Fruit fly (Drosophila melanogaster) whole organism, adult: ENCODE data around the gene pyd.

Source experiments
- CG11617 ChIP-seq: fragments of 200-800 bp; sonication (Bioruptor generic); optimal IDR thresholded peaks from 2 replicates; lab custom pipeline; 2017; ENCODE audit warnings: mild to moderate bottlenecking, missing biosample characterization, missing genetic modification reagents, missing genetic modification characterization
- CG14711 ChIP-seq: fragments of 200-800 bp; sonication (Bioruptor generic); optimal IDR thresholded peaks from 2 replicates; lab custom pipeline; 2018; ENCODE audit warnings: missing biosample characterization, mild to moderate bottlenecking, missing genetic modification characterization, moderate library complexity
- CG1620 ChIP-seq: fragments of 200-800 bp; sonication (Bioruptor generic); optimal IDR thresholded peaks from 2 replicates; lab custom pipeline; 2016; ENCODE audit warnings: missing biosample characterization, missing genetic modification characterization
- cnc ChIP-seq, 2 experiments: fragments of >200 bp; optimal IDR thresholded peaks; 2 replicates each; lab custom pipeline; 2017
- kay ChIP-seq: fragments of 200-800 bp; sonication (Bioruptor generic); peaks from one replicate; lab custom pipeline; 2016; ENCODE audit warnings: missing biosample characterization, missing genetic modification characterization, borderline replicate concordance
- ovo ChIP-seq: fragments of 200-800 bp; sonication (Bioruptor generic); optimal IDR thresholded peaks from 2 replicates; lab custom pipeline; 2016; ENCODE audit warnings: missing biosample characterization, missing genetic modification characterization
- pad ChIP-seq: fragments of 200-800 bp; sonication (Bioruptor generic); optimal IDR thresholded peaks from 3 replicates; lab custom pipeline; 2017; ENCODE audit warnings: missing biosample characterization, missing genetic modification characterization, mild to moderate bottlenecking, moderate library complexity, missing genetic modification reagents
- tj ChIP-seq: fragments of 200-800 bp; sonication (Bioruptor generic); optimal IDR thresholded peaks from 3 replicates; lab custom pipeline; 2017; ENCODE audit warnings: missing biosample characterization, mild to moderate bottlenecking, missing genetic modification characterization, moderate library complexity
- toe ChIP-seq: fragments of 200-800 bp; sonication (Bioruptor generic); optimal IDR thresholded peaks from 2 replicates; lab custom pipeline; 2016; ENCODE audit warnings: missing biosample characterization, missing genetic modification characterization

DNA sequence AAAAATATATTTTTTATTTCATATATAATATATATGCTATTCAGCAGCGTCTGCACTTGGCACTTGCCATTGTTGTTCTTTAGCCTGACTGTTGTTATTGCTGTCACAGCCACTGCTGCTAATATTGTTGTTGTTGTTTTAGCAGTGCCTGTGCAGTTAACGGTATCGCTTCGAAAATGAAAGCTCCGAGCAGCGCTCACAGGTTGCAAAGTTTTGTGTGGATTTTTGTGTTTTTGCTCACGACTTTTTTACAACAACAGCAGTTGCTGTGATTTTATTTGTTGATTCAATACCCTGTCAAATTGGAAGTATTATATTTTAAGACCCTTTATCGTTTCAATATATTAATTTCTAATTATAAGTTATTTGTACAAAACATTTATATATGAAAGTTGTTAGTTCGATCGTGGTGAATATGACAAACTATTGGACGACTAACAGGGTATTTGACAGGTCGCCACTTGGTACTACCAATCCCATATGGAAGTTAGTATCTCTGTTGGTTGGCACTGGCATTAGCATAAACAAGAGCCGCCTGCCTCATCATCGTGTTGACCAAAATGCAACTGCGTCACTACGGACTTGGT lies 32.2 kb upstream of the pyd start:
- TF ChIP-seq toe (GFP tag; lab: Kevin White, UChicago) (no peak), ovo (GFP tag; lab: Kevin White, UChicago) (no peak), CG11617 (GFP tag; lab: Kevin White, UChicago) (no peak), CG1620 (no peak), tj (GFP tag; lab: Kevin White, UChicago) (no peak), cnc (optimal IDR thresholded peaks at IDR 0.05; lab: Kevin White, UChicago) (no peak), pad (GFP tag; lab: Kevin White, UChicago) (no peak), CG14711 (tag; lab: Kevin White, UChicago) (no peak), kay (GFP tag; lab: Kevin White, UChicago) (no peak)
